Worm (Caenorhabditis elegans): ENCODE data around the gene trpp-3.

DNA sequence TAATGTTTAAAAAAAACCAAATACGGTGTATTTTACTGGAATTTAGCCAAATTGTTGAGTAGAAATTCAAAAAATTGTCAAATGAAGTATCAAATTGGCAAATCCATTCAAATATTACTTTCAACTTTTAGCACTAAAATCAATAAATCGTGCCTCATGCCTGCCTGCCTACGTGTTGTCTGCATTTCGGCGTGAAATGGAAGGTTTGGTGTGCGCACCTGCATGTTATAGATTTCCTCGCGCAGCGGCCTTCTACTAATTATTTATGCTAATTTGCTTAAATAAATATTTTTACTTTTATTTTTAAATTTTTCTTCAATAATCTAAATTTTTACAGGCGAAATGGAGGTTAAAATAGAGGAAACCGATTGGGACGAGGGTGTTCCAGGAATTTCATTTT lies 3.5 kb downstream of the trpp-3 start, which contains the start of gene ZK1098.2:
- TF ChIP-seq pag-3 (tag; optimal IDR thresholded peaks at IDR 0.05; ENCODE audit: borderline replicate concordance): no peak
- TF ChIP-seq nhr-11 (tag; optimal IDR thresholded peaks at IDR 0.05): no peak
- no peak for TF ChIP-seq sdc-2 (tag; optimal IDR thresholded peaks at IDR 0.05)
- TF ChIP-seq fax-1 (tag; optimal IDR thresholded peaks at IDR 0.05): no peak
- no peak for TF ChIP-seq nfya-1 (tag; optimal IDR thresholded peaks at IDR 0.05)
- TF ChIP-seq ceh-30 (tag; optimal IDR thresholded peaks at IDR 0.05): no peak
- TF ChIP-seq rnt-1 (tag; optimal IDR thresholded peaks at IDR 0.05): no peak
- no peak for TF ChIP-seq ceh-45 (GFP tag; IDR thresholded peaks at IDR 0.05)
- TF ChIP-seq pqm-1 (tag; optimal IDR thresholded peaks at IDR 0.05): no peak
- TF ChIP-seq fkh-10 (GFP tag; optimal IDR thresholded peaks at IDR 0.05): no peak
- TF ChIP-seq dve-1 (tag; optimal IDR thresholded peaks at IDR 0.05): no peak

All from whole organism, late embryonic.